Worm (Caenorhabditis elegans) whole organism, young adult: ENCODE data around the gene C32D5.7.

ENCODE experiments used
- B0019.2 ChIP-seq: fragments of 200-800 bp; sonication (Bioruptor generic); conservative IDR thresholded peaks from 2 replicates; pipeline ENCODE4 v1.3.6; 2022; ENCODE audit warnings: missing genetic modification reagents, missing genetic modification characterization, missing compliant biosample characterization
- B0261.1 ChIP-seq: sonication (generic microtip); optimal IDR thresholded peaks from 2 replicates; lab custom pipeline; 2016; ENCODE audit warnings: mild to moderate bottlenecking, missing genetic modification characterization, moderate library complexity, missing compliant biosample characterization
- B0336.3 ChIP-seq: fragments of 200-800 bp; sonication (Bioruptor generic); IDR thresholded peaks from 2 replicates; pipeline ENCODE4 v1.3.6; 2022; ENCODE audit warnings: missing genetic modification characterization, missing compliant biosample characterization
- C17E4.6 ChIP-seq: fragments of 200-800 bp; sonication (Bioruptor generic); IDR thresholded peaks from 2 replicates; pipeline ENCODE4 v1.3.6; 2022; ENCODE audit warnings: missing genetic modification reagents, missing genetic modification characterization, missing compliant biosample characterization
- F22D6.2 ChIP-seq: sonication (generic microtip); optimal IDR thresholded peaks from 2 replicates; lab custom pipeline; 2016; ENCODE audit warnings: mild to moderate bottlenecking, missing genetic modification characterization, missing compliant biosample characterization
- F37B4.10 ChIP-seq: fragments of 200-800 bp; sonication (Bioruptor generic); IDR thresholded peaks from 2 replicates; pipeline ENCODE4 v1.3.6; 2022; ENCODE audit warnings: missing genetic modification characterization, missing compliant biosample characterization
- F49E8.2 ChIP-seq: sonication (generic microtip); optimal IDR thresholded peaks from 3 replicates; lab custom pipeline; 2017; ENCODE audit warnings: missing genetic modification characterization, mild to moderate bottlenecking, missing compliant biosample characterization, antibody characterized with exemption, moderate library complexity; ENCODE audit not compliant: insufficient read depth
- T07F8.4 ChIP-seq: sonication (generic microtip); optimal IDR thresholded peaks from 2 replicates; lab custom pipeline; 2016; ENCODE audit warnings: mild to moderate bottlenecking, missing genetic modification characterization, moderate library complexity, missing compliant biosample characterization
- Y95B8A.8 ChIP-seq: fragments of 200-800 bp; sonication (Bioruptor generic); IDR thresholded peaks from 2 replicates; pipeline ENCODE4 v1.3.6; 2022; ENCODE audit warnings: missing genetic modification reagents, missing genetic modification characterization, missing compliant biosample characterization
- aptf-3 ChIP-seq: fragments of 200-800 bp; sonication (Bioruptor generic); IDR thresholded peaks from 2 replicates; pipeline ENCODE4 v1.3.6; 2022; ENCODE audit warnings: missing genetic modification characterization, missing compliant biosample characterization
- atf-7 ChIP-seq: sonication (generic microtip); optimal IDR thresholded peaks from 2 replicates; lab custom pipeline; 2017; ENCODE audit warnings: mild to moderate bottlenecking, missing genetic modification characterization, missing compliant biosample characterization
- bed-1 ChIP-seq: fragments of 200-800 bp; sonication (Bioruptor generic); IDR thresholded peaks from 2 replicates; pipeline ENCODE4 v1.3.6; 2022; ENCODE audit warnings: missing genetic modification reagents, missing genetic modification characterization, missing compliant biosample characterization
- ceh-79 ChIP-seq: sonication (generic microtip); optimal IDR thresholded peaks from 2 replicates; lab custom pipeline; 2017; ENCODE audit warnings: mild to moderate bottlenecking, missing genetic modification characterization, missing compliant biosample characterization
- die-1 ChIP-seq: sonication (generic microtip); optimal IDR thresholded peaks from 2 replicates; lab custom pipeline; 2016; ENCODE audit warnings: missing genotype, mild to moderate bottlenecking, missing genetic modification characterization, missing compliant biosample characterization
- dpff-1 ChIP-seq: sonication (generic microtip); optimal IDR thresholded peaks from 2 replicates; lab custom pipeline; 2017; ENCODE audit warnings: mild to moderate bottlenecking, missing genetic modification characterization, missing compliant biosample characterization
- egl-18 ChIP-seq: fragments of 200-800 bp; sonication (Bioruptor generic); IDR thresholded peaks from 2 replicates; pipeline ENCODE4 v1.3.6; 2022; ENCODE audit warnings: missing genetic modification reagents, missing genetic modification characterization, missing compliant biosample characterization
- egl-44 ChIP-seq: fragments of 200-800 bp; sonication (Bioruptor generic); IDR thresholded peaks from 2 replicates; pipeline ENCODE4 v1.3.6; 2022; ENCODE audit warnings: missing genetic modification reagents, missing genetic modification characterization, missing compliant biosample characterization
- egrh-3 ChIP-seq: fragments of 200-800 bp; sonication (Bioruptor generic); IDR thresholded peaks from 2 replicates; pipeline ENCODE4 v1.3.6; 2022; ENCODE audit warnings: missing genetic modification reagents, missing genetic modification characterization, missing compliant biosample characterization
- ekl-4 ChIP-seq: fragments of 200-800 bp; sonication (Bioruptor generic); IDR thresholded peaks from 2 replicates; pipeline ENCODE4 v1.3.6; 2022; ENCODE audit warnings: missing genetic modification reagents, missing genetic modification characterization, missing compliant biosample characterization
- ets-4 ChIP-seq: fragments of 200-800 bp; sonication (Bioruptor generic); optimal IDR thresholded peaks from 2 replicates; lab custom pipeline; 2018; ENCODE audit warnings: mild to moderate bottlenecking, missing genetic modification characterization, missing compliant biosample characterization
- fkh-3 ChIP-seq: sonication (generic microtip); optimal IDR thresholded peaks from 2 replicates; lab custom pipeline; 2016; ENCODE audit warnings: mild to moderate bottlenecking, missing genetic modification characterization, missing compliant biosample characterization
- gei-17 ChIP-seq: fragments of 200-800 bp; sonication (Bioruptor generic); optimal IDR thresholded peaks from 2 replicates; lab custom pipeline; 2018; ENCODE audit warnings: mild to moderate bottlenecking, missing genetic modification characterization, missing compliant biosample characterization
- him-1 ChIP-seq: sonication (generic microtip); optimal IDR thresholded peaks from 2 replicates; lab custom pipeline; 2016; ENCODE audit warnings: missing genotype, missing genetic modification reagents, missing genetic modification characterization, missing compliant biosample characterization
- hmg-1.2 ChIP-seq: fragments of 200-800 bp; sonication (Bioruptor generic); IDR thresholded peaks from 2 replicates; pipeline ENCODE4 v1.3.6; 2022; ENCODE audit warnings: missing genetic modification reagents, missing genetic modification characterization, missing compliant biosample characterization
- hmg-20 ChIP-seq: fragments of 200-800 bp; sonication (Bioruptor generic); IDR thresholded peaks from 2 replicates; pipeline ENCODE4 v1.3.6; 2022; ENCODE audit warnings: missing genetic modification reagents, missing genetic modification characterization, missing compliant biosample characterization
- let-526 ChIP-seq: fragments of 200-800 bp; sonication (Bioruptor generic); IDR thresholded peaks from 2 replicates; pipeline ENCODE4 v1.3.6; 2022; ENCODE audit warnings: missing genetic modification reagents, missing genetic modification characterization, missing compliant biosample characterization
- let-607 ChIP-seq, 2 experiments: fragments of 200-800 bp in 1 of 2; sonication (Bioruptor generic) in 1 of 2; sonication (generic microtip) in 1 of 2; optimal IDR thresholded peaks; 2 replicates each; lab custom pipeline; 2016 to 2018; ENCODE audit warnings: mild to moderate bottlenecking in 2 of 2, missing compliant biosample characterization in 2 of 2, missing genetic modification characterization in 2 of 2, moderate library complexity in 2 of 2, missing genotype in 1 of 2
- lin-26 ChIP-seq: fragments of 200-800 bp; sonication (Bioruptor generic); IDR thresholded peaks from 2 replicates; pipeline ENCODE4 v1.3.6; 2022; ENCODE audit warnings: missing genetic modification reagents, missing genetic modification characterization, missing compliant biosample characterization
- lsl-1 ChIP-seq: fragments of 200-800 bp; sonication (Bioruptor generic); optimal IDR thresholded peaks from 2 replicates; lab custom pipeline; 2018; ENCODE audit warnings: mild to moderate bottlenecking, missing genetic modification characterization, moderate library complexity, missing compliant biosample characterization
- lsy-27 ChIP-seq: sonication (generic microtip); optimal IDR thresholded peaks from 2 replicates; lab custom pipeline; 2017; ENCODE audit warnings: missing genetic modification characterization, mild to moderate bottlenecking, missing compliant biosample characterization, antibody characterized with exemption, missing genotype, borderline replicate concordance; ENCODE audit not compliant: insufficient read depth
- mcd-1 ChIP-seq: fragments of 200-800 bp; sonication (Bioruptor generic); IDR thresholded peaks from 2 replicates; pipeline ENCODE4 v1.3.6; 2022; ENCODE audit warnings: missing genetic modification reagents, missing genetic modification characterization, missing compliant biosample characterization
- nhr-120 ChIP-seq: fragments of 200-800 bp; sonication (Bioruptor generic); IDR thresholded peaks from 2 replicates; pipeline ENCODE4 v1.3.6; 2022; ENCODE audit warnings: missing genetic modification characterization, missing compliant biosample characterization
- nhr-179 ChIP-seq: sonication (generic microtip); optimal IDR thresholded peaks from 2 replicates; lab custom pipeline; 2016; ENCODE audit warnings: mild to moderate bottlenecking, missing genetic modification characterization, missing compliant biosample characterization
- nhr-80 ChIP-seq: sonication (generic microtip); optimal IDR thresholded peaks from 2 replicates; lab custom pipeline; 2016; ENCODE audit warnings: missing genetic modification characterization, missing compliant biosample characterization
- rcor-1 ChIP-seq: fragments of 200-800 bp; sonication (Bioruptor generic); IDR thresholded peaks from 2 replicates; pipeline ENCODE4 v1.3.6; 2022; ENCODE audit warnings: missing genetic modification reagents, missing genetic modification characterization, missing compliant biosample characterization
- repo-1 ChIP-seq: sonication (generic microtip); optimal IDR thresholded peaks from 2 replicates; lab custom pipeline; 2017; ENCODE audit warnings: mild to moderate bottlenecking, missing genetic modification characterization, missing compliant biosample characterization
- sea-2 ChIP-seq: fragments of 200-800 bp; sonication (Bioruptor generic); IDR thresholded peaks from 2 replicates; pipeline ENCODE4 v1.3.6; 2022; ENCODE audit warnings: missing genetic modification characterization, missing compliant biosample characterization
- snpc-1.1 ChIP-seq: sonication (generic microtip); optimal IDR thresholded peaks from 2 replicates; lab custom pipeline; 2017; ENCODE audit warnings: missing genetic modification characterization, mild to moderate bottlenecking, missing compliant biosample characterization, antibody characterized with exemption, moderate library complexity, missing genotype, missing genetic modification reagents; ENCODE audit not compliant: insufficient read depth
- tbp1 ChIP-seq: fragments of 200-800 bp; sonication (Bioruptor generic); optimal IDR thresholded peaks from 2 replicates; lab custom pipeline; 2018; ENCODE audit warnings: mild to moderate bottlenecking, missing genetic modification characterization, missing compliant biosample characterization
- tbx-9 ChIP-seq: sonication (generic microtip); optimal IDR thresholded peaks from 2 replicates; lab custom pipeline; 2016; ENCODE audit warnings: borderline replicate concordance, missing genetic modification characterization, inconsistent platforms, missing compliant biosample characterization
- unc-130 ChIP-seq: sonication (generic microtip); optimal IDR thresholded peaks from 2 replicates; lab custom pipeline; 2016; ENCODE audit warnings: missing genetic modification reagents, missing genetic modification characterization, missing compliant biosample characterization
- zfh-2 ChIP-seq: fragments of 200-800 bp; sonication (Bioruptor generic); conservative IDR thresholded peaks from 2 replicates; pipeline ENCODE4 v1.3.6; 2022; ENCODE audit warnings: missing genetic modification reagents, missing genetic modification characterization, missing compliant biosample characterization
- ztf-18 ChIP-seq: sonication (generic microtip); optimal IDR thresholded peaks from 2 replicates; lab custom pipeline; 2016; ENCODE audit warnings: missing genotype, mild to moderate bottlenecking, missing genetic modification characterization, missing compliant biosample characterization
- ztf-26 ChIP-seq: sonication (generic microtip); optimal IDR thresholded peaks from 2 replicates; lab custom pipeline; 2017; ENCODE audit warnings: missing genetic modification characterization, missing compliant biosample characterization
- ztf-6 ChIP-seq: fragments of 200-800 bp; sonication (Bioruptor generic); IDR thresholded peaks from 2 replicates; pipeline ENCODE4 v1.3.6; 2022; ENCODE audit warnings: missing genetic modification reagents, missing genetic modification characterization, missing compliant biosample characterization

The C32D5.7 gene

DNA sequence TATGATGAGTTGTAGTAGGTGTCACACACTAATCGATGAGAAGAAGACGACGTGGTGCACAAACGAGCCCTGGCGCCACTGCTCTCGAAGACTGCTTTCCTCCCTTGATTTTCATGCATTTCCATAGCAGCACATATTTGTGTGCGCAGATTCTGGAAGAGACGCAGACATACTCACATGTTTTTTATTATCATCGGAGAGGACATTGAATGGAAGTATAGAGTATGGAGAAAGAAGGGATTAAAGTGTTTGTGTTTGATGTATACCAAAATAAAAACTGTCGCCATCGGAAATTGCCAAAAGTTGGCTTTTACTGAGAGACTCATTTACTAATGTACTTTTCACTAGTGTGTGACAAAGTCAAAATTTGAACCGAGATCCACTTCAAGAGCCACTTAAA lies 45.6 kb downstream of the C32D5.7 start, which contains the start of gene mps-1:
Gene mps-1, minus strand, starts transcription at position 101 of the 400 bp plus-strand sequence.
- no peak for TF ChIP-seq die-1
- no peak for TF ChIP-seq ztf-18 (tag; lab: Kevin White, UChicago)
- TF ChIP-seq nhr-120 (GFP tag; lab: Robert Waterston, UW) = no peak
- TF ChIP-seq hmg-20 = no peak
- no peak for TF ChIP-seq let-526
- no peak for TF ChIP-seq F49E8.2 (tag; lab: Kevin White, UChicago)
- TF ChIP-seq egrh-3 (GFP tag; lab: Robert Waterston, UW) = no peak
- TF ChIP-seq lsy-27 = no peak
- no peak for TF ChIP-seq mcd-1 (GFP tag; lab: Robert Waterston, UW)
- no peak for TF ChIP-seq gei-17
- no peak for TF ChIP-seq egl-44
- TF ChIP-seq sea-2 (GFP tag; lab: Robert Waterston, UW) = no peak

- TF ChIP-seq ztf-6 (GFP tag; lab: Robert Waterston, UW) (no peak), B0336.3 (GFP tag; lab: Robert Waterston, UW) (no peak), let-526 (no peak), mcd-1 (GFP tag; lab: Robert Waterston, UW) (no peak), ekl-4 (GFP tag; lab: Robert Waterston, UW) (no peak), lsl-1 (GFP tag; lab: Kevin White, UChicago) (no peak), bed-1 (GFP tag; lab: Robert Waterston, UW) (no peak), hmg-1.2 (no peak), T07F8.4 (tag; lab: Kevin White, UChicago) (no peak), repo-1 (tag; lab: Kevin White, UChicago) (no peak), Y95B8A.8 (no peak), ztf-18 (tag; lab: Kevin White, UChicago) (no peak), nhr-179 (tag; lab: Kevin White, UChicago) (no peak), atf-7 (no peak), unc-130 (GFP tag; lab: Kevin White, UChicago) (no peak), fkh-3 (tag; lab: Kevin White, UChicago) (no peak), snpc-1.1 (tag; lab: Kevin White, UChicago) (no peak)
Observed at ce11 chrII:6292527-6292926, 47.3 kb downstream of the C32D5.7 start, which contains the start of gene nyn-3. Gene nyn-3, minus strand, starts transcription at chrII:6292627.

ce11 chrII:6290047-6290582 lies 49.7 kb downstream of the C32D5.7 start, which contains the start of gene upb-1:
Gene upb-1, minus strand, starts transcription at chrII:6290097.
- no peak for TF ChIP-seq ceh-79 (tag; lab: Kevin White, UChicago)
- no peak for TF ChIP-seq ztf-26 (tag; lab: Kevin White, UChicago)
- no peak for TF ChIP-seq tbx-9 (tag; lab: Kevin White, UChicago)
- TF ChIP-seq aptf-3 (GFP tag; lab: Robert Waterston, UW) = no peak
- no peak for TF ChIP-seq B0019.2 (GFP tag; lab: Robert Waterston, UW)
- TF ChIP-seq nhr-80 (tag; lab: Kevin White, UChicago) = peak; percentile 32
- no peak for TF ChIP-seq lin-26 (GFP tag; lab: Robert Waterston, UW)
- TF ChIP-seq zfh-2 (GFP tag; lab: Robert Waterston, UW) = no peak

ce11 chrII:6288104-6288503 lies 51.7 kb downstream of the C32D5.7 start:
- TF ChIP-seq rcor-1 (GFP tag; lab: Robert Waterston, UW) = no peak
- TF ChIP-seq him-1 = no peak
- no peak for TF ChIP-seq egl-18 (GFP tag; lab: Robert Waterston, UW)
- no peak for TF ChIP-seq ets-4 (GFP tag; lab: Kevin White, UChicago)
- no peak for TF ChIP-seq repo-1 (tag; lab: Kevin White, UChicago)
- no peak for TF ChIP-seq F22D6.2 (tag; lab: Kevin White, UChicago)
- TF ChIP-seq tbp1 (GFP tag; lab: Kevin White, UChicago) = no peak
- TF ChIP-seq let-607 (tag; optimal IDR thresholded peaks at IDR 0.05; lab: Kevin White, UChicago) = no peak
- no peak for TF ChIP-seq C17E4.6 (GFP tag; lab: Robert Waterston, UW)
- TF ChIP-seq dpff-1 (tag; lab: Kevin White, UChicago) = no peak
- no peak for TF ChIP-seq F37B4.10
- TF ChIP-seq B0261.1 (tag; lab: Kevin White, UChicago) = no peak
- TF ChIP-seq, all 124 proteins: peak for 0
